Worm (Caenorhabditis elegans): ENCODE measurements around the gene trpl-2.

ce11 chrIV:4316813-4317408 is 9.5 kb upstream of the trpl-2 start, which contains the start of gene Y24D9B.1:
- TF ChIP-seq nhr-12 (tag; optimal IDR thresholded peaks at IDR 0.05) (no peak), nhr-237 (tag; optimal IDR thresholded peaks at IDR 0.05) (no peak), nhr-76 (tag; optimal IDR thresholded peaks at IDR 0.05) (no peak)
